Worm (Caenorhabditis elegans) whole organism, mixed stage, embryonic: Measurements from ENCODE around the gene irld-39.

Source experiments
- elt-1 ChIP-seq: sonication (generic microtip); optimal IDR thresholded peaks from 2 replicates; lab custom pipeline; 2017; ENCODE audit warnings: missing genetic modification characterization, mild to moderate bottlenecking, missing compliant biosample characterization, antibody characterized with exemption, moderate library complexity, borderline replicate concordance; ENCODE audit not compliant: insufficient read depth
- pha-4 ChIP-seq: fragments of 150-350 bp; optimal IDR thresholded peaks from 2 replicates; lab custom pipeline; 2018; ENCODE audit warnings: missing biosample characterization, missing genetic modification reagents, missing genetic modification characterization
- unc-39 ChIP-seq: fragments of 150-350 bp; optimal IDR thresholded peaks from 2 replicates; lab custom pipeline; 2014; ENCODE audit warnings: missing biosample characterization, missing genetic modification characterization

DNA sequence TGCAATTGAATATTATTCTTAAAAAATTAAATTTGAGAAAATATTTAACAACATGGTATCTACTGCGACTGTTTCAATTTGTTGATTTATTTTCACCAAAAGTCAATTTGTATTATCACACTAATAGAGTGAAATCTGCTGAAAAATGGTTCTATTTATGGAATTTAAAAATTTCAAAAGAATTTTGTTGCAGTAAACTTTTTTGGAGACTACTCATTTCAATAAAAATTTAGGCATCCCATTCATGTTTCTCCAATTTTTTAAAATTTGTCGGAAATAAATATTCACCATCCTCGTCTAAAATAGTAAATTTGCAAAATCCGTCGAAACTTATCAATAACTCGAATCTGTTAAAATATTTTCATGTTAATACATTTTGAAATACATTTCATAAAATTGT lies 46.9 kb upstream of the irld-39 start:
- TF ChIP-seq unc-39 (tag; lab: Kevin White, UChicago), result no peak
- TF ChIP-seq elt-1 (tag; lab: Kevin White, UChicago), result no peak
- TF ChIP-seq pha-4 (tag; lab: Kevin White, UChicago), result no peak
